Fruit fly (Drosophila melanogaster) whole organism, embryonic: ENCODE measurements around the gene CG5612.
A peak's percentile ranks its signal among the peaks of the same experiment; 100 is the strongest.

Experiments used
- Abd-B ChIP-seq: fragments of 200-800 bp; sonication (Bioruptor generic); optimal IDR thresholded peaks from 2 replicates; lab custom pipeline; 2018; ENCODE audit warnings: missing biosample characterization, mild to moderate bottlenecking, missing genetic modification characterization, moderate library complexity
- Aef1 ChIP-seq: fragments of 200-800 bp; sonication (Bioruptor generic); IDR thresholded peaks from 3 replicates; pipeline ENCODE4 v1.3.6; 2022; ENCODE audit warnings: missing biosample characterization, missing genetic modification characterization
- B-H2 ChIP-seq: fragments of 200-800 bp; sonication (Bioruptor generic); optimal IDR thresholded peaks from 2 replicates; lab custom pipeline; 2018; ENCODE audit warnings: missing biosample characterization, mild to moderate bottlenecking, missing genetic modification characterization
- CG10209 ChIP-seq: fragments of 200-800 bp; sonication (Bioruptor generic); optimal IDR thresholded peaks from 3 replicates; lab custom pipeline; 2017; ENCODE audit warnings: missing biosample characterization, mild to moderate bottlenecking, missing genetic modification characterization, missing genetic modification reagents
- CG10462 ChIP-seq: fragments of 200-800 bp; sonication (Bioruptor generic); optimal IDR thresholded peaks from 2 replicates; lab custom pipeline; 2016; ENCODE audit warnings: missing biosample characterization, missing genetic modification characterization
- CG14965 ChIP-seq: fragments of 200-800 bp; sonication (Bioruptor generic); optimal IDR thresholded peaks from 2 replicates; lab custom pipeline; 2016; ENCODE audit warnings: missing biosample characterization, missing genetic modification characterization, borderline replicate concordance
- CG15479 ChIP-seq: fragments of 200-800 bp; sonication (Bioruptor generic); optimal IDR thresholded peaks from 3 replicates; lab custom pipeline; 2019; ENCODE audit warnings: missing biosample characterization, mild to moderate bottlenecking, missing genetic modification characterization, moderate library complexity
- CG1602 ChIP-seq: fragments of 200-800 bp; sonication (Bioruptor generic); optimal IDR thresholded peaks from 3 replicates; lab custom pipeline; 2016; ENCODE audit warnings: missing biosample characterization, missing genetic modification characterization
- CG3163 ChIP-seq: fragments of 200-800 bp; sonication (Bioruptor generic); optimal IDR thresholded peaks from 3 replicates; lab custom pipeline; 2016; ENCODE audit warnings: missing biosample characterization, missing genetic modification characterization
- CG33213 ChIP-seq: fragments of 200-800 bp; sonication (Bioruptor generic); optimal IDR thresholded peaks from 3 replicates; lab custom pipeline; 2016; ENCODE audit warnings: missing biosample characterization, missing genetic modification characterization
- CG3995 ChIP-seq: fragments of 200-800 bp; sonication (Bioruptor generic); optimal IDR thresholded peaks from 3 replicates; lab custom pipeline; 2016; ENCODE audit warnings: missing biosample characterization, missing genetic modification characterization
- CG4360 ChIP-seq: fragments of 200-800 bp; sonication (Bioruptor generic); IDR thresholded peaks from 2 replicates; pipeline ENCODE4 v1.3.6; 2022; ENCODE audit warnings: missing biosample characterization, missing genetic modification characterization
- CG7357 ChIP-seq: fragments of 200-800 bp; sonication (Bioruptor generic); IDR thresholded peaks from 3 replicates; pipeline ENCODE4 v1.3.6; 2022; ENCODE audit warnings: missing biosample characterization, missing genetic modification characterization
- CG8089 ChIP-seq: fragments of 200-800 bp; sonication (Bioruptor generic); optimal IDR thresholded peaks from 3 replicates; lab custom pipeline; 2016; ENCODE audit warnings: missing biosample characterization, missing genetic modification characterization
- CG8765 ChIP-seq: fragments of 200-800 bp; sonication (Bioruptor generic); IDR thresholded peaks from 2 replicates; pipeline ENCODE4 v1.3.6; 2022; ENCODE audit warnings: missing biosample characterization, missing genetic modification characterization
- CG9215 ChIP-seq: fragments of 200-800 bp; sonication (Bioruptor generic); IDR thresholded peaks from 2 replicates; pipeline ENCODE4 v1.3.6; 2022; ENCODE audit warnings: missing biosample characterization, missing genetic modification characterization
- CG9797 ChIP-seq: fragments of 200-800 bp; sonication (Bioruptor generic); optimal IDR thresholded peaks from 3 replicates; lab custom pipeline; 2018; ENCODE audit warnings: missing biosample characterization, mild to moderate bottlenecking, missing genetic modification characterization
- CG9932 ChIP-seq: fragments of 200-800 bp; sonication (Bioruptor generic); IDR thresholded peaks from 2 replicates; pipeline ENCODE4 v1.3.6; 2022; ENCODE audit warnings: missing biosample characterization, missing genetic modification characterization
- CHES-1-like ChIP-seq: fragments of 200-800 bp; sonication (Bioruptor generic); optimal IDR thresholded peaks from 2 replicates; lab custom pipeline; 2016; ENCODE audit warnings: missing biosample characterization, missing genetic modification characterization
- CoRest ChIP-seq: fragments of 200-800 bp; sonication (Bioruptor generic); optimal IDR thresholded peaks from 3 replicates; lab custom pipeline; 2018; ENCODE audit warnings: missing biosample characterization, mild to moderate bottlenecking, missing genetic modification characterization, moderate library complexity
- D ChIP-seq, 2 experiments: fragments of 200-800 bp in 1 of 2; fragments of >200 bp in 1 of 2; sonication (Bioruptor generic) in 1 of 2; optimal IDR thresholded peaks; 2 replicates in 1 of 2; 3 replicates in 1 of 2; lab custom pipeline; 2017; ENCODE audit warnings: mild to moderate bottlenecking in 1 of 2, missing biosample characterization in 1 of 2, missing genetic modification characterization in 1 of 2, missing genetic modification reagents in 1 of 2
- Dek ChIP-seq: fragments of 200-800 bp; sonication (Bioruptor generic); optimal IDR thresholded peaks from 3 replicates; lab custom pipeline; 2019; ENCODE audit warnings: missing biosample characterization, mild to moderate bottlenecking, missing genetic modification characterization, moderate library complexity
- Dll ChIP-seq: fragments of 200-800 bp; sonication (Bioruptor generic); IDR thresholded peaks from 4 replicates; pipeline ENCODE4 v1.3.6; 2022; ENCODE audit warnings: missing biosample characterization, missing genetic modification characterization; ENCODE audit not compliant: partially characterized antibody
- H2.0 ChIP-seq: fragments of 200-800 bp; sonication (Bioruptor generic); IDR thresholded peaks from 2 replicates; pipeline ENCODE4 v1.3.6; 2022; ENCODE audit warnings: missing biosample characterization, missing genetic modification characterization
- Lhr ChIP-seq: fragments of 200-800 bp; sonication (Bioruptor generic); optimal IDR thresholded peaks from 3 replicates; lab custom pipeline; 2017; ENCODE audit warnings: mild to moderate bottlenecking, missing biosample characterization, missing genetic modification reagents, missing genetic modification characterization
- NFAT ChIP-seq: fragments of 200-800 bp; sonication (Bioruptor generic); IDR thresholded peaks from 2 replicates; pipeline ENCODE4 v1.3.6; 2022; ENCODE audit warnings: missing biosample characterization, missing genetic modification characterization
- Nf-YC ChIP-seq: fragments of 200-800 bp; optimal IDR thresholded peaks from 3 replicates; lab custom pipeline; 2019; ENCODE audit warnings: missing biosample characterization, mild to moderate bottlenecking, missing genetic modification characterization, moderate library complexity
- NfI ChIP-seq: fragments of 200-800 bp; sonication (Bioruptor generic); optimal IDR thresholded peaks from 3 replicates; lab custom pipeline; 2018; ENCODE audit warnings: missing biosample characterization, mild to moderate bottlenecking, missing genetic modification characterization, moderate library complexity
- Opbp ChIP-seq: fragments of 200-800 bp; sonication (Bioruptor generic); IDR thresholded peaks from 3 replicates; pipeline ENCODE4 v1.3.6; 2022; ENCODE audit warnings: missing biosample characterization, missing genetic modification characterization; ENCODE audit not compliant: partially characterized antibody
- Ptx1 ChIP-seq: fragments of 200-800 bp; sonication (Bioruptor generic); IDR thresholded peaks from 2 replicates; pipeline ENCODE4 v1.3.6; 2022; ENCODE audit warnings: missing biosample characterization, missing genetic modification characterization
- Rx ChIP-seq: fragments of 200-800 bp; sonication (Bioruptor generic); IDR thresholded peaks from 2 replicates; pipeline ENCODE4 v1.3.6; 2022; ENCODE audit warnings: missing biosample characterization, missing genetic modification characterization
- Scr ChIP-seq: fragments of 200-800 bp; sonication (Bioruptor generic); IDR thresholded peaks from 2 replicates; pipeline ENCODE4 v1.3.6; 2022; ENCODE audit warnings: missing biosample characterization, missing genetic modification characterization; ENCODE audit not compliant: partially characterized antibody
- Sry-β ChIP-seq: fragments of 200-800 bp; sonication (Bioruptor generic); optimal IDR thresholded peaks from 2 replicates; lab custom pipeline; 2018; ENCODE audit warnings: missing biosample characterization, mild to moderate bottlenecking, missing genetic modification characterization, moderate library complexity
- Taf1 ChIP-seq: fragments of 200-800 bp; sonication (Bioruptor generic); IDR thresholded peaks from 2 replicates; pipeline ENCODE4 v1.3.6; 2022; ENCODE audit warnings: missing biosample characterization, missing genetic modification characterization
- ase ChIP-seq: fragments of 200-800 bp; sonication (Bioruptor generic); IDR thresholded peaks from 3 replicates; pipeline ENCODE4 v1.3.6; 2022; ENCODE audit warnings: missing biosample characterization, missing genetic modification characterization
- ato ChIP-seq: fragments of 200-800 bp; sonication (Bioruptor generic); IDR thresholded peaks from 2 replicates; pipeline ENCODE4 v1.3.6; 2022; ENCODE audit warnings: missing biosample characterization, missing genetic modification characterization; ENCODE audit not compliant: partially characterized antibody
- chm ChIP-seq: fragments of 200-800 bp; sonication (Bioruptor generic); IDR thresholded peaks from 2 replicates; pipeline ENCODE4 v1.3.6; 2022; ENCODE audit warnings: missing biosample characterization, missing genetic modification characterization
- ci ChIP-seq: fragments of 200-800 bp; sonication (Bioruptor generic); IDR thresholded peaks from 3 replicates; pipeline ENCODE4 v1.3.6; 2022; ENCODE audit warnings: missing biosample characterization, missing genetic modification characterization
- fd102C ChIP-seq: fragments of 200-800 bp; sonication (Bioruptor generic); optimal IDR thresholded peaks from 2 replicates; lab custom pipeline; 2018; ENCODE audit warnings: missing biosample characterization, mild to moderate bottlenecking, missing genetic modification characterization, moderate library complexity
- fru ChIP-seq: fragments of >200 bp; optimal IDR thresholded peaks from 2 replicates; lab custom pipeline; 2017
- gce ChIP-seq: fragments of 200-800 bp; sonication (Bioruptor generic); IDR thresholded peaks from 3 replicates; pipeline ENCODE4 v1.3.6; 2022; ENCODE audit warnings: missing biosample characterization, missing genetic modification characterization
- kah ChIP-seq: fragments of 200-800 bp; sonication (Bioruptor generic); optimal IDR thresholded peaks from 2 replicates; lab custom pipeline; 2018; ENCODE audit warnings: missing biosample characterization, mild to moderate bottlenecking, missing genetic modification characterization
- kay ChIP-seq: fragments of 200-800 bp; sonication (Bioruptor generic); optimal IDR thresholded peaks from 2 replicates; lab custom pipeline; 2016; ENCODE audit warnings: missing biosample characterization, missing genetic modification characterization
- lmd ChIP-seq: fragments of 200-800 bp; sonication (Bioruptor generic); IDR thresholded peaks from 2 replicates; pipeline ENCODE4 v1.3.6; 2022; ENCODE audit warnings: missing biosample characterization, missing genetic modification characterization
- nom ChIP-seq: fragments of 200-800 bp; sonication (Bioruptor generic); optimal IDR thresholded peaks from 2 replicates; lab custom pipeline; 2017; ENCODE audit warnings: missing biosample characterization, missing genetic modification characterization, mild to moderate bottlenecking, moderate library complexity, missing genetic modification reagents
- p53 ChIP-seq: fragments of 200-800 bp; sonication (Bioruptor generic); optimal IDR thresholded peaks from 2 replicates; lab custom pipeline; 2016; ENCODE audit warnings: missing biosample characterization, missing genetic modification characterization
- seq ChIP-seq: fragments of 200-800 bp; sonication (Bioruptor generic); IDR thresholded peaks from 2 replicates; pipeline ENCODE4 v1.3.6; 2022; ENCODE audit warnings: missing biosample characterization, missing genetic modification characterization
- slbo ChIP-seq: fragments of 200-800 bp; sonication (Bioruptor generic); IDR thresholded peaks from 2 replicates; pipeline ENCODE4 v1.3.6; 2022; ENCODE audit warnings: missing biosample characterization, missing genetic modification characterization
- tll ChIP-seq, 2 experiments: fragments of 200-800 bp in 1 of 2; fragments of >200 bp in 1 of 2; sonication (Bioruptor generic) in 1 of 2; optimal IDR thresholded peaks; 2 replicates each; lab custom pipeline; 2017 to 2019; ENCODE audit warnings: missing biosample characterization in 2 of 2, missing genetic modification characterization in 2 of 2, mild to moderate bottlenecking in 1 of 2, moderate library complexity in 1 of 2
- zen ChIP-seq: fragments of 200-800 bp; sonication (Bioruptor generic); optimal IDR thresholded peaks from 3 replicates; lab custom pipeline; 2018; ENCODE audit warnings: missing biosample characterization, mild to moderate bottlenecking, missing genetic modification characterization, moderate library complexity

Gene CG5612

dm6 chr3R:27581263-27581868, 44.4 kb downstream of the CG5612 start (continued):
- TF ChIP-seq CG9797 (GFP tag; lab: Kevin White, UChicago) (peak; percentile 98), p53 (no peak), fru (lab: Kevin White, UChicago) (no peak), CG10462 (GFP tag; lab: Kevin White, UChicago) (no peak), lmd (GFP tag; lab: Robert Waterston, UW) (no peak), Ptx1 (GFP tag; lab: Robert Waterston, UW) (no peak), Nf-YC (tag; lab: Kevin White, UChicago) (peak; percentile 70), Aef1 (GFP tag; lab: Robert Waterston, UW) (no peak), CG10209 (peak; percentile 21), CHES-1-like (GFP tag; lab: Kevin White, UChicago) (peak; percentile 84), CG9932 (no peak), Dll (GFP tag; lab: Robert Waterston, UW) (no peak), Scr (GFP tag; lab: Robert Waterston, UW) (no peak), kah (GFP tag; lab: Kevin White, UChicago) (peak; percentile 62), CG14965 (GFP tag; lab: Kevin White, UChicago) (no peak), ci (GFP tag; lab: Robert Waterston, UW) (no peak), ase (GFP tag; lab: Robert Waterston, UW) (no peak), H2.0 (GFP tag; lab: Robert Waterston, UW) (no peak), Lhr (GFP tag; lab: Kevin White, UChicago) (peak; percentile 70), D (optimal IDR thresholded peaks at IDR 0.05; lab: Kevin White, UChicago) (peak; percentile 84), D (GFP tag; optimal IDR thresholded peaks at IDR 0.05; lab: Kevin White, UChicago) (peak; percentile 33), B-H2 (GFP tag; lab: Kevin White, UChicago) (peak; percentile 55), Rx (GFP tag; lab: Robert Waterston, UW) (no peak), CG7357 (GFP tag; lab: Robert Waterston, UW) (0 out of 3 replicates have a peak, but pooled peaks have one; percentile 32), Taf1 (no peak), gce (GFP tag; lab: Robert Waterston, UW) (no peak), CG3995 (GFP tag; lab: Kevin White, UChicago) (no peak), CoRest (tag; lab: Kevin White, UChicago) (peak; percentile 33), Sry-β (GFP tag; lab: Kevin White, UChicago) (no peak), slbo (GFP tag; lab: Robert Waterston, UW) (no peak), Opbp (no peak), chm (GFP tag; lab: Robert Waterston, UW) (no peak), CG8765 (GFP tag; lab: Robert Waterston, UW) (no peak), nom (GFP tag; lab: Kevin White, UChicago) (peak; percentile 80), Dek (tag; lab: Kevin White, UChicago) (no peak), Abd-B (no peak), CG33213 (GFP tag; lab: Kevin White, UChicago) (peak; percentile 5), CG4360 (no peak), CG3163 (GFP tag; lab: Kevin White, UChicago) (peak; percentile 45), CG15479 (GFP tag; lab: Kevin White, UChicago) (peak; percentile 33), fd102C (GFP tag; lab: Kevin White, UChicago) (no peak), kay (peak; percentile 52), NfI (peak; percentile 63), zen (tag; lab: Kevin White, UChicago) (no peak), CG9215 (GFP tag; lab: Robert Waterston, UW) (no peak), tll (GFP tag; optimal IDR thresholded peaks at IDR 0.05; lab: Kevin White, UChicago) (no peak), CG8089 (GFP tag; lab: Kevin White, UChicago) (peak; percentile 24), NFAT (GFP tag; lab: Robert Waterston, UW) (no peak), ato (GFP tag; lab: Robert Waterston, UW) (no peak), seq (no peak), CG1602 (GFP tag; lab: Kevin White, UChicago) (no peak)
